Worm (Caenorhabditis elegans) whole organism, L1 larva: ENCODE data around the gene elt-4.

Source experiments
- C34B4.2 ChIP-seq: sonication (generic microtip); optimal IDR thresholded peaks from 2 replicates; lab custom pipeline; 2017; ENCODE audit warnings: mild to moderate bottlenecking, missing genetic modification characterization, missing compliant biosample characterization
- aly-2 ChIP-seq: fragments of 150-350 bp; optimal IDR thresholded peaks from 2 replicates; lab custom pipeline; 2014; ENCODE audit warnings: missing biosample characterization, missing genetic modification characterization
- lin-13 ChIP-seq: fragments of 150-350 bp; optimal IDR thresholded peaks from 2 replicates; lab custom pipeline; 2014; ENCODE audit warnings: missing biosample characterization, missing genetic modification reagents, missing genetic modification characterization
- nhr-11 ChIP-seq: fragments of 150-350 bp; optimal IDR thresholded peaks from 2 replicates; lab custom pipeline; 2014; ENCODE audit warnings: missing biosample characterization, missing genetic modification characterization
- pag-3 ChIP-seq: sonication (generic microtip); optimal IDR thresholded peaks from 2 replicates; lab custom pipeline; 2017; ENCODE audit warnings: missing genetic modification characterization, mild to moderate bottlenecking, missing compliant biosample characterization, antibody characterized with exemption, borderline replicate concordance; ENCODE audit not compliant: insufficient read depth
- pqm-1 ChIP-seq: sonication (generic microtip); optimal IDR thresholded peaks from 3 replicates; lab custom pipeline; 2017; ENCODE audit warnings: missing biosample characterization, missing genetic modification characterization

- TF ChIP-seq pag-3 (no peak), pqm-1 (tag; lab: Kevin White, UChicago) (no peak), lin-13 (no peak), C34B4.2 (no peak), aly-2 (tag; lab: Kevin White, UChicago) (no peak), nhr-11 (tag; lab: Kevin White, UChicago) (no peak)
These were observed 24.3 kb downstream of the elt-4 start, which contains the start of gene vab-3 for ce11 chrX:10499590-10499989.
